Worm (Caenorhabditis elegans): ENCODE data around the gene par-1.

par-1 gene

DNA sequence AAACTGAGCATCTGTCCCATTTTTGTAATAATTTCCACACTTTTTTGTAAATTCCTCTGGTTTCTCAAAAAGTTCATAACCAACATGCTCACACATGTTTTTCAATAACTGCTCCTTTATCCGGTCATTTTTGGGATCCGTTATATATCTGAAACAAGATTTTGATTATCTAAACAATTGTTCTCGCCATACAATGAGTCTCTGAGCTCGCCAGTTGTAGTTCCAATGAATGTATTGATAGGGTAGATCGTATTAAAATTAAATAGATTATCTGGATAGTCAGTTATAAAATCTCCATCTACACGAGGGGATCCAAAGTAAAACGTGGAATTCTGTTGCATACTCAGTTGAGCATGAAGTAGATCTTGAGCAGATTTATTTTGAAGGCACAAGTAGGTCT lies 31.4 kb upstream of the par-1 start:
- TF ChIP-seq pax-1 (tag; optimal IDR thresholded peaks at IDR 0.05) = no peak
- no peak for TF ChIP-seq che-1 (tag; optimal IDR thresholded peaks at IDR 0.05)
- no peak for TF ChIP-seq ztf-16 (tag; optimal IDR thresholded peaks at IDR 0.05)
- TF ChIP-seq hlh-15 (tag; optimal IDR thresholded peaks at IDR 0.05) = no peak
- TF ChIP-seq fkh-6 (tag; optimal IDR thresholded peaks at IDR 0.05) = no peak
- no peak for TF ChIP-seq hlh-30 (tag; optimal IDR thresholded peaks at IDR 0.05; ENCODE audit: insufficient read depth)
- no peak for TF ChIP-seq ceh-45 (GFP tag; IDR thresholded peaks at IDR 0.05)
- no peak for TF ChIP-seq zip-5 (tag; optimal IDR thresholded peaks at IDR 0.05)
- TF ChIP-seq pat-9 (tag; optimal IDR thresholded peaks at IDR 0.05) = no peak
- no peak for TF ChIP-seq pha-2 (tag; optimal IDR thresholded peaks at IDR 0.05)
- TF ChIP-seq ceh-9 (tag; optimal IDR thresholded peaks at IDR 0.05) = no peak
- no peak for TF ChIP-seq hlh-13 (GFP tag; optimal IDR thresholded peaks at IDR 0.05)

DNA sequence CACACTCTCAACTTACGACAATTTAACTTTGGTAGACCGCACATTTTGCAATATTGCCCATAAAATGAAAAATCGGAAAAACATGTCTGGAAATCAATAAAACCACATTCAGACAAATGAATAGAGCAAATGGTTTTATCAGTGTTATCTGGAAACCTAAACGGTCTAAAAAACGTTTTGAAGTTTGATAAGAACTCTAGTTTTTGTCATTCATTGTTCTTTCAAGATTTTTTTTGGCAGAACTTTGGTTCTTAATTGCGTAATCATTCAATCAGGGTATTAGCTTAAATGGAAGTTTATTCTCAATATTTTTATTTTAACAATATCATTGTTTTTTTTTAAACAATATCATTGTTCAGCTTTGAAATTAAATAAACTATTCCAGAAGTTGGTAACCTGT lies 30.0 kb upstream of the par-1 start, which contains the start of gene cest-2.2:
TSS of gene cest-2.2 (minus strand) at position 140 of the 400 bp plus-strand sequence.
- no peak for TF ChIP-seq ceh-22 (tag; optimal IDR thresholded peaks at IDR 0.05)
- TF ChIP-seq ceh-14 (tag; optimal IDR thresholded peaks at IDR 0.05) = no peak
- TF ChIP-seq elt-2 (tag; optimal IDR thresholded peaks at IDR 0.05) = peak; percentile 55
- no peak for TF ChIP-seq dve-1 (tag; optimal IDR thresholded peaks at IDR 0.05)

DNA sequence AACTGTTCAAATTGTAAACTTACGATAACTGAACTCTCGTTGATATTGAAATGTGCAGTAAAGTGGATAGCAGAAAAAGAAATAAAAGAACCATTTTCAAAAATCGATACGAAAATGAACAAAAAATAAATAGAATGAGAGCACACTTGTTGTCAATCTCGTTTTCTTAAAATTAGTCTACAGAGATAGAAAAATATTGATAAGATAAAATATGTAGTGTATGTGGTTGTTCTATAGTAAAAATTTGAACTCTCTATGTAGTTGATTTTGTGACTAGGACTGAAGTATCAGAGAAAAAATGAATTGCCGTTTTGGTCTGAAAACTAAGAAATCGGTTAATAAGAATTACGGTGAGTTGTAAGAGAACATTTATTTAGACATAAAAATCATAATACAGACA lies 26.1 kb upstream of the par-1 start, which contains the start of gene cest-2.1:
TSS of gene cest-2.1 (minus strand) at position 198 of the 400 bp plus-strand sequence.
- TF ChIP-seq unc-86 (tag; optimal IDR thresholded peaks at IDR 0.05) = no peak
- no peak for TF ChIP-seq sox-2 (GFP tag; IDR thresholded peaks at IDR 0.05)
- TF ChIP-seq che-1 (tag; optimal IDR thresholded peaks at IDR 0.05) = no peak

DNA sequence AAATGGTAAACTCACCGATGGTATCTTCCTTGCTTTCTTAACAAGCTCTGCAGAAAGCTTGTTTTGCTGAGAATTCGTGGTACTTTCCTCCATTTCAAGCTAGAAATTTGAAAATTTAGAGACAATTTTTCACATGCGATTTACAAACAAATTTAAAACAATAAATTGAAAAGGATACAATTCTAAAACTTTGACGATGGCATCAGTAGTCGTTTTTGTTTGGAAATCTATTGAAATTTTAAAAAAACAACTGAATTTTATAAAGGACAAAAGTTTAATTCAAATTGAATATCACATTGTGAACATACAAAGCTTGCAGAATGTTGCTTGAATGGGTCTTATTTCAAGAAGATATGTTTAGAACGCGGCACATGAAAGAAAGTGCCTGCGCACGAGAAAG lies 22.5 kb upstream of the par-1 start, which contains the start of gene ocam-1:
TSS of gene ocam-1 (minus strand) at position 101 of the 400 bp plus-strand sequence.
- TF ChIP-seq madf-2 (tag; optimal IDR thresholded peaks at IDR 0.05) (no peak), pax-1 (tag; optimal IDR thresholded peaks at IDR 0.05) (no peak), pat-9 (tag; optimal IDR thresholded peaks at IDR 0.05) (no peak), ama-1 (optimal IDR thresholded peaks at IDR 0.05) (no peak), unc-3 (GFP tag; conservative IDR thresholded peaks at IDR 0.05) (no peak), unc-3 (tag; optimal IDR thresholded peaks at IDR 0.05) (no peak)

DNA sequence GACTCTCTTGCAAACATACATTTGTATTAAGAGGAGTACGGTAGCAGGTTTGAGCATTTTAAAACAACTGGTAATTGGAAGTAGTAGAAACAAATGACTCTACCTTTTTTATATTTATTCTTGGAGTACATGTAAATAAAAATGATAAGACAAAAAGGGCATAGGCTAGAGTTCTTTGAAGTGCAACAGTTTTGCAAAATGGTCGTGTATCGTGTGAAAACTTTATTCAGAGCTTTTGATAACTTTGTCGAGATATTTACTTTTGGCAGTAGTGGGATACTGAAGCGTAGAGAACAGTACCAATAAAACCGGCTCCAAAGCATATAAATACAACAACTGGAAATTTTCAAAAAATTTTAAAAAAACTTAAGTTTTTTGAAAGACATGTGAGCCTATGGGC lies 21.5 kb upstream of the par-1 start, which contains the start of gene cest-1.1:
TSS of gene cest-1.1 (minus strand) at position 101 of the 400 bp plus-strand sequence.
- TF ChIP-seq madf-2 (tag; optimal IDR thresholded peaks at IDR 0.05) = no peak
- no peak for TF ChIP-seq hlh-13 (GFP tag; optimal IDR thresholded peaks at IDR 0.05)
- TF ChIP-seq gmeb-2 (tag; optimal IDR thresholded peaks at IDR 0.05) = no peak
- no peak for TF ChIP-seq fax-1 (tag; optimal IDR thresholded peaks at IDR 0.05)
- no peak for TF ChIP-seq eyg-1 (tag; optimal IDR thresholded peaks at IDR 0.05)

DNA sequence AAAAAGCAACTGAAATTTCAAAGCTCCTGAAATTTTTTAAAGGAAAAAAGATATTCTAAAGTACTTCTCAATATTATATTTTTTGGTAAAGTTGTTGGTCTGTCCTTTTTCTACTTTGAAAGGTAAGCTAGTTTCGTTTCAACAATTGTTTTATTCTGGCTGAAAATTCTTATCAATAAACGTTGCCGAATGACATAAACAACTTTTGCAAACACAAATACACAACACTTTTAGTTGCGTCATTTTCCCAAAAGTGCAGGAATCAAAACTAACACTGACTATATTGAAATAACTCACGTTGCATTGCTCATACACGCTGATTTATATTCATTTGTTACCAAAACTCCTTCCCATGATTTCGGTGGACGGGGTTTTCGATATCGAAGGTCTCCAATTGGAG lies 20.6 kb upstream of the par-1 start:
- TF ChIP-seq ceh-2 (tag; optimal IDR thresholded peaks at IDR 0.05) = no peak
- TF ChIP-seq elt-4 (tag; optimal IDR thresholded peaks at IDR 0.05) = no peak
- TF ChIP-seq unc-55 (GFP tag; optimal IDR thresholded peaks at IDR 0.05) = no peak
- no peak for TF ChIP-seq pha-4 (tag; optimal IDR thresholded peaks at IDR 0.05)
- TF ChIP-seq ceh-24 (tag; optimal IDR thresholded peaks at IDR 0.05) = no peak
- no peak for TF ChIP-seq hlh-30 (tag; optimal IDR thresholded peaks at IDR 0.05; ENCODE audit: insufficient read depth)
- no peak for TF ChIP-seq K09A11.1 (tag; optimal IDR thresholded peaks at IDR 0.05; ENCODE audit: insufficient read depth)
- no peak for TF ChIP-seq hlh-13 (GFP tag; optimal IDR thresholded peaks at IDR 0.05)
